Worm (Caenorhabditis elegans): ENCODE measurements around the gene K03B8.14.

Gene K03B8.14

ce11 chrV:11354264-11354663 lies 36.0 kb upstream of the K03B8.14 start:
- TF ChIP-seq ets-7 (tag; optimal IDR thresholded peaks at IDR 0.05) (no peak), ceh-36 (tag; optimal IDR thresholded peaks at IDR 0.05) (no peak), hmbx-1 (tag; optimal IDR thresholded peaks at IDR 0.05) (no peak), F13C5.2 (tag; optimal IDR thresholded peaks at IDR 0.05) (no peak), ama-1 (optimal IDR thresholded peaks at IDR 0.05) (no peak), tra-4 (tag; optimal IDR thresholded peaks at IDR 0.05) (no peak), pes-1 (GFP tag; IDR thresholded peaks at IDR 0.05) (no peak), hmg-4 (GFP tag; optimal IDR thresholded peaks at IDR 0.05) (no peak), tbx-37 (GFP tag; conservative IDR thresholded peaks at IDR 0.05) (no peak), hnd-1 (tag; optimal IDR thresholded peaks at IDR 0.05) (no peak), ceh-13 (GFP tag; optimal IDR thresholded peaks at IDR 0.05) (no peak), flt-1 (GFP tag; IDR thresholded peaks at IDR 0.05) (no peak)

- TF ChIP-seq tbx-11 (GFP tag; IDR thresholded peaks at IDR 0.05) = no peak
- no peak for TF ChIP-seq tra-4 (tag; optimal IDR thresholded peaks at IDR 0.05)
- TF ChIP-seq ceh-36 (tag; optimal IDR thresholded peaks at IDR 0.05) = no peak
- TF ChIP-seq ets-7 (tag; optimal IDR thresholded peaks at IDR 0.05) = no peak
- TF ChIP-seq hmbx-1 (tag; optimal IDR thresholded peaks at IDR 0.05) = no peak
These were observed 26.7 kb upstream of the K03B8.14 start for ce11 chrV:11363575-11363974.

- no peak for TF ChIP-seq ceh-36 (tag; optimal IDR thresholded peaks at IDR 0.05)
These were observed 24.2 kb upstream of the K03B8.14 start, which contains the start of gene dop-5 for ce11 chrV:11366129-11366528. Gene dop-5 (minus strand): TSS chrV:11366229.

- TF ChIP-seq aly-1 (tag; optimal IDR thresholded peaks at IDR 0.05) (no peak), tra-4 (tag; optimal IDR thresholded peaks at IDR 0.05) (no peak), ceh-36 (tag; optimal IDR thresholded peaks at IDR 0.05) (no peak), scrt-1 (GFP tag; IDR thresholded peaks at IDR 0.05) (no peak), hnd-1 (tag; optimal IDR thresholded peaks at IDR 0.05) (no peak), hmg-4 (GFP tag; optimal IDR thresholded peaks at IDR 0.05) (no peak), tbx-11 (GFP tag; IDR thresholded peaks at IDR 0.05) (no peak), pes-1 (GFP tag; IDR thresholded peaks at IDR 0.05) (no peak), tbx-37 (GFP tag; conservative IDR thresholded peaks at IDR 0.05) (no peak), ets-7 (tag; optimal IDR thresholded peaks at IDR 0.05) (no peak), B0310.2 (tag; optimal IDR thresholded peaks at IDR 0.05) (no peak), hmbx-1 (tag; optimal IDR thresholded peaks at IDR 0.05) (no peak), F13C5.2 (tag; optimal IDR thresholded peaks at IDR 0.05) (no peak)
These were observed 17.9 kb upstream of the K03B8.14 start for ce11 chrV:11372284-11372878.

ce11 chrV:11373918-11374317 lies 16.4 kb upstream of the K03B8.14 start:
- TF ChIP-seq tbx-37 (GFP tag; conservative IDR thresholded peaks at IDR 0.05) (no peak), pes-1 (GFP tag; IDR thresholded peaks at IDR 0.05) (no peak), flt-1 (GFP tag; IDR thresholded peaks at IDR 0.05) (no peak), sea-1 (GFP tag; conservative IDR thresholded peaks at IDR 0.05) (no peak), F13C5.2 (tag; optimal IDR thresholded peaks at IDR 0.05) (no peak), ceh-13 (GFP tag; optimal IDR thresholded peaks at IDR 0.05) (no peak), aly-1 (tag; optimal IDR thresholded peaks at IDR 0.05) (no peak), hmbx-1 (tag; optimal IDR thresholded peaks at IDR 0.05) (no peak), scrt-1 (GFP tag; IDR thresholded peaks at IDR 0.05) (no peak)

- TF ChIP-seq F13C5.2 (tag; optimal IDR thresholded peaks at IDR 0.05) (peak; percentile 13), ceh-13 (GFP tag; optimal IDR thresholded peaks at IDR 0.05) (no peak), tbx-11 (GFP tag; IDR thresholded peaks at IDR 0.05) (no peak), pes-1 (GFP tag; IDR thresholded peaks at IDR 0.05) (no peak), hnd-1 (tag; optimal IDR thresholded peaks at IDR 0.05) (no peak), aly-1 (tag; optimal IDR thresholded peaks at IDR 0.05) (no peak), tra-4 (tag; optimal IDR thresholded peaks at IDR 0.05) (no peak), scrt-1 (GFP tag; IDR thresholded peaks at IDR 0.05) (no peak), ama-1 (optimal IDR thresholded peaks at IDR 0.05) (no peak)
These were observed 15.0 kb upstream of the K03B8.14 start, which contains the start of gene cnb-1 for ce11 chrV:11375150-11375792. Gene cnb-1 (plus strand): TSS chrV:11375742.

- no peak for TF ChIP-seq B0310.2 (tag; optimal IDR thresholded peaks at IDR 0.05)
- TF ChIP-seq tbx-11 (GFP tag; IDR thresholded peaks at IDR 0.05) = no peak
- no peak for TF ChIP-seq sea-1 (GFP tag; conservative IDR thresholded peaks at IDR 0.05)
These were observed 11.0 kb upstream of the K03B8.14 start for ce11 chrV:11379341-11379740.

- no peak for TF ChIP-seq scrt-1 (GFP tag; IDR thresholded peaks at IDR 0.05)
- no peak for TF ChIP-seq ama-1 (optimal IDR thresholded peaks at IDR 0.05)
These were observed 9.7 kb upstream of the K03B8.14 start for ce11 chrV:11380571-11380970.

ce11 chrV:11383032-11383431 lies 7.3 kb upstream of the K03B8.14 start, which contains the start of gene F55C10.5:
Gene F55C10.5 (plus strand): TSS chrV:11383105.
- TF ChIP-seq pes-1 (GFP tag; IDR thresholded peaks at IDR 0.05) (no peak), sea-1 (GFP tag; conservative IDR thresholded peaks at IDR 0.05) (no peak), B0310.2 (tag; optimal IDR thresholded peaks at IDR 0.05) (no peak), ceh-13 (GFP tag; optimal IDR thresholded peaks at IDR 0.05) (no peak), ceh-36 (tag; optimal IDR thresholded peaks at IDR 0.05) (no peak), tbx-11 (GFP tag; IDR thresholded peaks at IDR 0.05) (no peak), F13C5.2 (tag; optimal IDR thresholded peaks at IDR 0.05) (no peak), tbx-37 (GFP tag; conservative IDR thresholded peaks at IDR 0.05) (no peak), hnd-1 (tag; optimal IDR thresholded peaks at IDR 0.05) (no peak), aly-1 (tag; optimal IDR thresholded peaks at IDR 0.05) (no peak), ama-1 (optimal IDR thresholded peaks at IDR 0.05) (no peak), flt-1 (GFP tag; IDR thresholded peaks at IDR 0.05) (no peak), hmg-4 (GFP tag; optimal IDR thresholded peaks at IDR 0.05) (no peak), scrt-1 (GFP tag; IDR thresholded peaks at IDR 0.05) (no peak), hmbx-1 (tag; optimal IDR thresholded peaks at IDR 0.05) (no peak), ets-7 (tag; optimal IDR thresholded peaks at IDR 0.05) (no peak), tra-4 (tag; optimal IDR thresholded peaks at IDR 0.05) (no peak)

All from whole organism, early embryonic.